Fruit fly (Drosophila melanogaster): ENCODE data around the gene CG5466.

CG5466 gene

dm6 chr3R:20587630-20588479 lies 29.8 kb upstream of the CG5466 start, which contains the start of gene Septin2 (continued):
- TF ChIP-seq CG12299 (tag; optimal IDR thresholded peaks at IDR 0.05) (peak; percentile 34), C15 (GFP tag; IDR thresholded peaks at IDR 0.05) (no peak), prd (optimal IDR thresholded peaks at IDR 0.05) (no peak), prd (GFP tag; IDR thresholded peaks at IDR 0.05) (peak; percentile 72), knrl (GFP tag; IDR thresholded peaks at IDR 0.05; ENCODE audit: partially characterized antibody) (no peak), dmrt99B (tag; optimal IDR thresholded peaks at IDR 0.05) (peak; percentile 91), BtbVII (GFP tag; optimal IDR thresholded peaks at IDR 0.05) (peak; percentile 77), CG13894 (tag; optimal IDR thresholded peaks at IDR 0.05) (no peak), CG6683 (GFP tag; optimal IDR thresholded peaks at IDR 0.05) (peak; percentile 38), CG30431 (GFP tag; optimal IDR thresholded peaks at IDR 0.05) (peak; percentile 64), Dp (GFP tag; optimal IDR thresholded peaks at IDR 0.05) (peak; percentile 25), CG2678 (tag; optimal IDR thresholded peaks at IDR 0.05) (peak; percentile 89), usp (GFP tag; optimal IDR thresholded peaks at IDR 0.05) (no peak), CG10543 (GFP tag; optimal IDR thresholded peaks at IDR 0.05) (no peak), MBD-R2 (GFP tag; IDR thresholded peaks at IDR 0.05) (no peak; the same call in none of the 2 replicates), Hmr (GFP tag; optimal IDR thresholded peaks at IDR 0.05) (peak; percentile 68), Hand (GFP tag; optimal IDR thresholded peaks at IDR 0.05) (peak; percentile 33), CG2199 (GFP tag; IDR thresholded peaks at IDR 0.05) (0 out of 3 replicates have a peak, but pooled peaks have one; percentile 46), CG17612 (GFP tag; IDR thresholded peaks at IDR 0.05) (no peak), CG18619 (GFP tag; optimal IDR thresholded peaks at IDR 0.05) (peak; percentile 80), slp2 (GFP tag; optimal IDR thresholded peaks at IDR 0.05) (peak; percentile 64), lilli (GFP tag; optimal IDR thresholded peaks at IDR 0.05) (peak; percentile 66), CG17328 (GFP tag; IDR thresholded peaks at IDR 0.05) (peak; percentile 54; the same call in 1 of the 2 replicates), Eip74EF (GFP tag; optimal IDR thresholded peaks at IDR 0.05) (peak in 1 of 2 experiments; percentile 83), gsb-n (tag; optimal IDR thresholded peaks at IDR 0.05) (peak; percentile 71), CG6689 (GFP tag; IDR thresholded peaks at IDR 0.05) (peak; percentile 75), CHES-1-like (GFP tag; optimal IDR thresholded peaks at IDR 0.05) (peak; percentile 66), CG8359 (GFP tag; optimal IDR thresholded peaks at IDR 0.05; ENCODE audit: borderline replicate concordance) (peak; percentile 73), CG18476 (GFP tag; optimal IDR thresholded peaks at IDR 0.05) (peak; percentile 81), CG4282 (GFP tag; optimal IDR thresholded peaks at IDR 0.05) (no peak), crol (GFP tag; IDR thresholded peaks at IDR 0.05) (0 out of 2 replicates have a peak, but pooled peaks have one; percentile 8), CG1529 (GFP tag; optimal IDR thresholded peaks at IDR 0.05) (peak; percentile 84), pho (GFP tag; optimal IDR thresholded peaks at IDR 0.05) (peak; percentile 46), Adf1 (GFP tag; IDR thresholded peaks at IDR 0.05) (no peak), Oaz (GFP tag; IDR thresholded peaks at IDR 0.05) (no peak), CG32772 (GFP tag; IDR thresholded peaks at IDR 0.05) (peak; percentile 68), zf30C (GFP tag; optimal IDR thresholded peaks at IDR 0.05) (no peak), Ada2b (GFP tag; IDR thresholded peaks at IDR 0.05) (peak; percentile 58; the same call in 1 of the 2 replicates), CG7357 (GFP tag; IDR thresholded peaks at IDR 0.05) (0 out of 3 replicates have a peak, but pooled peaks have one; percentile 49), ham (GFP tag; IDR thresholded peaks at IDR 0.05) (no peak), E2f1 (GFP tag; IDR thresholded peaks at IDR 0.05) (peak; percentile 52), CG3281 (GFP tag; optimal IDR thresholded peaks at IDR 0.05) (peak; percentile 80), CG13296 (GFP tag; optimal IDR thresholded peaks at IDR 0.05) (peak; percentile 78), Ptx1 (GFP tag; IDR thresholded peaks at IDR 0.05) (peak; percentile 66), CG10654 (GFP tag; optimal IDR thresholded peaks at IDR 0.05) (peak; percentile 63), TFAM (GFP tag; optimal IDR thresholded peaks at IDR 0.05) (peak; percentile 22), slbo (GFP tag; IDR thresholded peaks at IDR 0.05) (peak; percentile 37; the same call in 1 of the 2 replicates), pros (GFP tag; optimal IDR thresholded peaks at IDR 0.05) (no peak), CG6654 (GFP tag; optimal IDR thresholded peaks at IDR 0.05) (peak; percentile 69)
